Fruit fly (Drosophila melanogaster) whole organism: ENCODE data around the gene Fmr1.

Experiments
- CG8478 ChIP-seq: fragments of >200 bp; optimal IDR thresholded peaks from 2 replicates; lab custom pipeline; 2018; ENCODE audit warnings: inconsistent platforms
- Dll ChIP-seq: fragments of >200 bp; optimal IDR thresholded peaks from 2 replicates; lab custom pipeline; 2017
- pan ChIP-seq: fragments of >200 bp; optimal IDR thresholded peaks from 2 replicates; lab custom pipeline; 2017
- psq ChIP-seq: fragments of >200 bp; optimal IDR thresholded peaks from 2 replicates; lab custom pipeline; 2017
- usp ChIP-seq: fragments of >200 bp; optimal IDR thresholded peaks from 2 replicates; lab custom pipeline; 2017; ENCODE audit warnings: missing biosample characterization, missing genetic modification characterization, mixed read lengths

- TF ChIP-seq psq (lab: Kevin White, UChicago) = no peak
- no peak for TF ChIP-seq Dll
- no peak for TF ChIP-seq pan (lab: Kevin White, UChicago)
- TF ChIP-seq CG8478 (lab: Kevin White, UChicago) = no peak
- no peak for TF ChIP-seq usp (GFP tag; lab: Kevin White, UChicago)
Measured at dm6 chr3R:10106796-10107195, 3.1 kb downstream of the Fmr1 start.
